Fruit fly (Drosophila melanogaster) whole organism, embryonic: Measurements from ENCODE around the gene CG15332.

ENCODE experiments used
- Asciz ChIP-seq: fragments of 200-800 bp; sonication (Bioruptor generic); optimal IDR thresholded peaks from 2 replicates; lab custom pipeline; 2017; ENCODE audit warnings: missing biosample characterization, mild to moderate bottlenecking, missing genetic modification characterization, missing genetic modification reagents
- B-H1 ChIP-seq: fragments of 200-800 bp; sonication (Bioruptor generic); IDR thresholded peaks from 3 replicates; pipeline ENCODE4 v1.3.6; 2022; ENCODE audit warnings: missing biosample characterization, missing genetic modification characterization
- Blimp-1 ChIP-seq: fragments of 200-800 bp; sonication (Bioruptor generic); optimal IDR thresholded peaks from 3 replicates; lab custom pipeline; 2018; ENCODE audit warnings: missing biosample characterization, missing genetic modification characterization, mild to moderate bottlenecking, moderate library complexity, missing genetic modification reagents
- CG1233 ChIP-seq: fragments of 200-800 bp; sonication (Bioruptor generic); optimal IDR thresholded peaks from 4 replicates; lab custom pipeline; 2018; ENCODE audit warnings: missing biosample characterization, mild to moderate bottlenecking, missing genetic modification characterization
- CG12744 ChIP-seq: fragments of 200-800 bp; sonication (Bioruptor generic); optimal IDR thresholded peaks from 2 replicates; lab custom pipeline; 2016; ENCODE audit warnings: missing biosample characterization, missing genetic modification characterization
- CG13296 ChIP-seq: fragments of 200-800 bp; sonication (Bioruptor generic); optimal IDR thresholded peaks from 3 replicates; lab custom pipeline; 2018; ENCODE audit warnings: missing biosample characterization, mild to moderate bottlenecking, missing genetic modification characterization
- CG14441 ChIP-seq: fragments of 200-800 bp; sonication (Bioruptor generic); IDR thresholded peaks from 2 replicates; pipeline ENCODE4 v1.3.6; 2022; ENCODE audit warnings: missing biosample characterization, missing genetic modification characterization
- CG15011 ChIP-seq: fragments of 200-800 bp; sonication (Bioruptor generic); optimal IDR thresholded peaks from 3 replicates; lab custom pipeline; 2018; ENCODE audit warnings: missing biosample characterization, mild to moderate bottlenecking, missing genetic modification characterization
- CG18476 ChIP-seq: fragments of 200-800 bp; sonication (Bioruptor generic); optimal IDR thresholded peaks from 2 replicates; lab custom pipeline; 2016; ENCODE audit warnings: missing biosample characterization, mild to moderate bottlenecking, missing genetic modification characterization
- CG18619 ChIP-seq: fragments of 200-800 bp; sonication (Bioruptor generic); optimal IDR thresholded peaks from 3 replicates; lab custom pipeline; 2017; ENCODE audit warnings: missing biosample characterization, mild to moderate bottlenecking, missing genetic modification characterization
- CG31365 ChIP-seq: fragments of 200-800 bp; sonication (Bioruptor generic); optimal IDR thresholded peaks from 2 replicates; lab custom pipeline; 2018; ENCODE audit warnings: missing biosample characterization, mild to moderate bottlenecking, missing genetic modification characterization
- CG33213 ChIP-seq: fragments of 200-800 bp; sonication (Bioruptor generic); optimal IDR thresholded peaks from 3 replicates; lab custom pipeline; 2016; ENCODE audit warnings: missing biosample characterization, missing genetic modification characterization
- CG34422 ChIP-seq: fragments of 200-800 bp; sonication (Bioruptor generic); IDR thresholded peaks from 3 replicates; pipeline ENCODE4 v1.3.6; 2022; ENCODE audit warnings: missing biosample characterization, missing genetic modification characterization
- CG4282 ChIP-seq: fragments of 200-800 bp; sonication (Bioruptor generic); optimal IDR thresholded peaks from 2 replicates; lab custom pipeline; 2016; ENCODE audit warnings: missing biosample characterization, missing genetic modification characterization
- CG43689 ChIP-seq: fragments of 200-800 bp; sonication (Bioruptor generic); IDR thresholded peaks from 2 replicates; pipeline ENCODE4 v1.3.6; 2022; ENCODE audit warnings: missing biosample characterization, missing genetic modification characterization
- CG7372 ChIP-seq: fragments of 200-800 bp; sonication (Bioruptor generic); IDR thresholded peaks from 2 replicates; pipeline ENCODE4 v1.3.6; 2022; ENCODE audit warnings: missing biosample characterization, missing genetic modification characterization
- CG7745 ChIP-seq: fragments of 200-800 bp; sonication (Bioruptor generic); optimal IDR thresholded peaks from 2 replicates; lab custom pipeline; 2018; ENCODE audit warnings: missing biosample characterization, mild to moderate bottlenecking, missing genetic modification characterization, moderate library complexity
- CG9437 ChIP-seq: fragments of 200-800 bp; sonication (Bioruptor generic); optimal IDR thresholded peaks from 2 replicates; lab custom pipeline; 2018; ENCODE audit warnings: missing biosample characterization, mild to moderate bottlenecking, missing genetic modification characterization
- CG9727 ChIP-seq: fragments of 200-800 bp; sonication (Bioruptor generic); optimal IDR thresholded peaks from 3 replicates; lab custom pipeline; 2017; ENCODE audit warnings: missing biosample characterization, mild to moderate bottlenecking, missing genetic modification characterization
- CG9817 ChIP-seq: fragments of 200-800 bp; sonication (Bioruptor generic); optimal IDR thresholded peaks from 2 replicates; lab custom pipeline; 2018; ENCODE audit warnings: missing biosample characterization, mild to moderate bottlenecking, missing genetic modification characterization, moderate library complexity
- Dfd ChIP-seq, 2 experiments: fragments of >200 bp; optimal IDR thresholded peaks; 2 replicates each; lab custom pipeline; 2017; ENCODE audit warnings: missing biosample characterization in 2 of 2, missing genetic modification characterization in 2 of 2
- Hr3 ChIP-seq: fragments of 200-800 bp; sonication (Bioruptor generic); optimal IDR thresholded peaks from 3 replicates; lab custom pipeline; 2016; ENCODE audit warnings: missing biosample characterization, missing genetic modification characterization
- Ravus ChIP-seq: fragments of 200-800 bp; sonication (Bioruptor generic); IDR thresholded peaks from 2 replicates; pipeline ENCODE4 v1.3.6; 2022; ENCODE audit warnings: missing biosample characterization, missing genetic modification characterization
- Scr ChIP-seq: fragments of 200-800 bp; sonication (Bioruptor generic); IDR thresholded peaks from 2 replicates; pipeline ENCODE4 v1.3.6; 2022; ENCODE audit warnings: missing biosample characterization, missing genetic modification characterization; ENCODE audit not compliant: partially characterized antibody
- Tbp ChIP-seq: fragments of >200 bp; optimal IDR thresholded peaks from 2 replicates; lab custom pipeline; 2018; ENCODE audit warnings: missing biosample characterization, missing genetic modification characterization
- cato ChIP-seq: fragments of 200-800 bp; sonication (Bioruptor generic); optimal IDR thresholded peaks from 2 replicates; lab custom pipeline; 2016; ENCODE audit warnings: missing biosample characterization, missing genetic modification characterization, borderline replicate concordance
- chif ChIP-seq, 2 experiments: fragments of 200-800 bp; sonication (Bioruptor generic); optimal IDR thresholded peaks; 3 replicates each; lab custom pipeline; 2016; ENCODE audit warnings: missing biosample characterization in 2 of 2, missing genetic modification characterization in 2 of 2
- chm ChIP-seq: fragments of 200-800 bp; sonication (Bioruptor generic); IDR thresholded peaks from 2 replicates; pipeline ENCODE4 v1.3.6; 2022; ENCODE audit warnings: missing biosample characterization, missing genetic modification characterization
- crol ChIP-seq: fragments of 200-800 bp; sonication (Bioruptor generic); IDR thresholded peaks from 2 replicates; pipeline ENCODE4 v1.3.6; 2022; ENCODE audit warnings: missing biosample characterization, missing genetic modification characterization
- da ChIP-seq: fragments of 200-800 bp; sonication (Bioruptor generic); optimal IDR thresholded peaks from 2 replicates; lab custom pipeline; 2016; ENCODE audit warnings: missing biosample characterization, missing genetic modification characterization
- dmrt11E ChIP-seq: fragments of 200-800 bp; sonication (Bioruptor generic); optimal IDR thresholded peaks from 3 replicates; lab custom pipeline; 2018; ENCODE audit warnings: missing biosample characterization, mild to moderate bottlenecking, missing genetic modification characterization, moderate library complexity
- en ChIP-seq: fragments of 200-800 bp; sonication (Bioruptor generic); optimal IDR thresholded peaks from 2 replicates; lab custom pipeline; 2016; ENCODE audit warnings: missing biosample characterization, missing genetic modification characterization
- gem ChIP-seq: fragments of 200-800 bp; sonication (Bioruptor generic); optimal IDR thresholded peaks from 2 replicates; lab custom pipeline; 2019; ENCODE audit warnings: missing biosample characterization, mild to moderate bottlenecking, missing genetic modification characterization, moderate library complexity
- grau ChIP-seq: fragments of 200-800 bp; optimal IDR thresholded peaks from 3 replicates; lab custom pipeline; 2019; ENCODE audit warnings: missing biosample characterization, mild to moderate bottlenecking, missing genetic modification characterization, moderate library complexity
- her ChIP-seq: fragments of 200-800 bp; sonication (Bioruptor generic); optimal IDR thresholded peaks from 2 replicates; lab custom pipeline; 2016; ENCODE audit warnings: missing biosample characterization, missing genetic modification characterization
- inv ChIP-seq: fragments of 200-800 bp; sonication (Bioruptor generic); IDR thresholded peaks from 2 replicates; pipeline ENCODE4 v1.3.6; 2022; ENCODE audit warnings: missing biosample characterization, missing genetic modification characterization; ENCODE audit not compliant: partially characterized antibody
- ken ChIP-seq: fragments of 200-800 bp; sonication (Bioruptor generic); IDR thresholded peaks from 3 replicates; pipeline ENCODE4 v1.3.6; 2022; ENCODE audit warnings: missing biosample characterization, missing genetic modification characterization
- klu ChIP-seq: fragments of 200-800 bp; sonication (Bioruptor generic); IDR thresholded peaks from 2 replicates; pipeline ENCODE4 v1.3.6; 2022; ENCODE audit warnings: missing biosample characterization, missing genetic modification characterization
- lab ChIP-seq: fragments of 200-800 bp; sonication (Bioruptor generic); optimal IDR thresholded peaks from 3 replicates; lab custom pipeline; 2017; ENCODE audit warnings: missing biosample characterization, missing genetic modification characterization, mild to moderate bottlenecking, moderate library complexity, missing genetic modification reagents
- mirr ChIP-seq: fragments of 200-800 bp; sonication (Bioruptor generic); optimal IDR thresholded peaks from 3 replicates; lab custom pipeline; 2018; ENCODE audit warnings: missing biosample characterization, mild to moderate bottlenecking, missing genetic modification characterization
- onecut ChIP-seq: fragments of 200-800 bp; sonication (Bioruptor generic); IDR thresholded peaks from 2 replicates; pipeline ENCODE4 v1.3.6; 2022; ENCODE audit warnings: missing biosample characterization, missing genetic modification characterization
- sima ChIP-seq: fragments of 200-800 bp; sonication (Bioruptor generic); optimal IDR thresholded peaks from 2 replicates; lab custom pipeline; 2016; ENCODE audit warnings: missing biosample characterization, missing genetic modification characterization
- slp2 ChIP-seq: fragments of 200-800 bp; sonication (Bioruptor generic); optimal IDR thresholded peaks from 2 replicates; lab custom pipeline; 2016; ENCODE audit warnings: missing biosample characterization, missing genetic modification characterization
- sna ChIP-seq: fragments of 200-800 bp; sonication (Bioruptor generic); IDR thresholded peaks from 2 replicates; pipeline ENCODE4 v1.3.6; 2022; ENCODE audit warnings: missing biosample characterization, missing genetic modification characterization; ENCODE audit not compliant: partially characterized antibody
- sqz ChIP-seq: fragments of 200-800 bp; sonication (Bioruptor generic); optimal IDR thresholded peaks from 3 replicates; lab custom pipeline; 2018; ENCODE audit warnings: missing biosample characterization, mild to moderate bottlenecking, missing genetic modification characterization
- stc ChIP-seq: fragments of 200-800 bp; sonication (Bioruptor generic); IDR thresholded peaks from 2 replicates; pipeline ENCODE4 v1.3.6; 2022; ENCODE audit warnings: missing biosample characterization, missing genetic modification characterization
- tll ChIP-seq, 2 experiments: fragments of 200-800 bp in 1 of 2; fragments of >200 bp in 1 of 2; sonication (Bioruptor generic) in 1 of 2; optimal IDR thresholded peaks; 2 replicates each; lab custom pipeline; 2017 to 2019; ENCODE audit warnings: missing biosample characterization in 2 of 2, missing genetic modification characterization in 2 of 2, mild to moderate bottlenecking in 1 of 2, moderate library complexity in 1 of 2
- vnd ChIP-seq: fragments of 200-800 bp; sonication (Bioruptor generic); IDR thresholded peaks from 3 replicates; pipeline ENCODE4 v1.3.6; 2022; ENCODE audit warnings: missing biosample characterization, missing genetic modification characterization; ENCODE audit not compliant: partially characterized antibody
- vvl ChIP-seq: fragments of 200-800 bp; sonication (Bioruptor generic); IDR thresholded peaks from 2 replicates; pipeline ENCODE4 v1.3.6; 2022; ENCODE audit warnings: missing biosample characterization, missing genetic modification characterization
- zfh1 ChIP-seq: fragments of 200-800 bp; sonication (Bioruptor generic); IDR thresholded peaks from 3 replicates; pipeline ENCODE4 v1.3.6; 2022; ENCODE audit warnings: missing biosample characterization, missing genetic modification characterization

Gene CG15332

dm6 chrX:7972363-7972942 lies 16.7 kb upstream of the CG15332 start (continued):
- TF ChIP-seq tll (GFP tag; optimal IDR thresholded peaks at IDR 0.05; lab: Kevin White, UChicago) = no peak
- peak; percentile 21 for TF ChIP-seq CG12744 (GFP tag; lab: Kevin White, UChicago)
- TF ChIP-seq Asciz (GFP tag; lab: Kevin White, UChicago) = peak; percentile 87
- no peak for TF ChIP-seq CG4282 (GFP tag; lab: Kevin White, UChicago)
- peak; percentile 80 for TF ChIP-seq CG1233
- peak; percentile 55 for TF ChIP-seq klu (GFP tag; lab: Robert Waterston, UW)
- TF ChIP-seq Tbp (GFP tag; lab: Kevin White, UChicago) = no peak
- TF ChIP-seq ken (GFP tag; lab: Robert Waterston, UW) = peak; percentile 94
- TF ChIP-seq CG7745 (tag; lab: Kevin White, UChicago) = no peak
- peak; percentile 94 for TF ChIP-seq zfh1 (GFP tag; lab: Robert Waterston, UW)
- TF ChIP-seq inv (GFP tag; lab: Robert Waterston, UW) = no peak
- TF ChIP-seq da (GFP tag; lab: Kevin White, UChicago) = no peak
- peak; percentile 62 for TF ChIP-seq CG33213
- peak; percentile 85 for TF ChIP-seq B-H1 (GFP tag; lab: Robert Waterston, UW)
- peak; percentile 94 for TF ChIP-seq lab (GFP tag; lab: Kevin White, UChicago)
- peak; percentile 74 for TF ChIP-seq CG9817 (tag; lab: Kevin White, UChicago)
- peak; percentile 72 for TF ChIP-seq cato
- peak; percentile 22 for TF ChIP-seq en (GFP tag; lab: Kevin White, UChicago)
- peak; percentile 74 for TF ChIP-seq CG7372 (GFP tag; lab: Robert Waterston, UW)
- TF ChIP-seq chm = peak; percentile 90
- peak; percentile 91 for TF ChIP-seq dmrt11E (tag; lab: Kevin White, UChicago)
- TF ChIP-seq gem (tag; lab: Kevin White, UChicago) = peak; percentile 93
- peak; percentile 90 for TF ChIP-seq Blimp-1
- peak; percentile 87 for TF ChIP-seq onecut (GFP tag; lab: Robert Waterston, UW)
- peak; percentile 53 for TF ChIP-seq slp2 (GFP tag; lab: Kevin White, UChicago)
- TF ChIP-seq CG18476 (GFP tag; lab: Kevin White, UChicago) = peak; percentile 81
- TF ChIP-seq sna (GFP tag; lab: Robert Waterston, UW) = no peak
- TF ChIP-seq grau (tag; lab: Kevin White, UChicago) = peak; percentile 78
- peak; percentile 82 for TF ChIP-seq CG43689 (GFP tag; lab: Robert Waterston, UW)
- no peak for TF ChIP-seq Dfd (GFP tag; optimal IDR thresholded peaks at IDR 0.05; lab: Kevin White, UChicago)
- no peak for TF ChIP-seq vnd (GFP tag; lab: Robert Waterston, UW)
- peak; percentile 89 for TF ChIP-seq stc
- TF ChIP-seq CG31365 (tag; lab: Kevin White, UChicago) = peak; percentile 58
- no peak for TF ChIP-seq Scr
- TF ChIP-seq CG15011 = peak; percentile 74
- TF ChIP-seq CG18619 (GFP tag; lab: Kevin White, UChicago) = peak; percentile 82
- TF ChIP-seq Hr3 (GFP tag; lab: Kevin White, UChicago) = peak; percentile 79
- TF ChIP-seq sima (GFP tag; lab: Kevin White, UChicago) = peak; percentile 13
- TF ChIP-seq Ravus = peak; percentile 38
- peak; percentile 91 for TF ChIP-seq CG34422 (GFP tag; lab: Robert Waterston, UW)
- no peak for TF ChIP-seq mirr
- TF ChIP-seq her = peak; percentile 12
- TF ChIP-seq crol = peak; percentile 95
- TF ChIP-seq sqz (GFP tag; lab: Kevin White, UChicago) = peak; percentile 84
- TF ChIP-seq CG9727 (GFP tag; lab: Kevin White, UChicago) = peak; percentile 86
- TF ChIP-seq CG9437 (GFP tag; lab: Kevin White, UChicago) = peak; percentile 75
- TF ChIP-seq CG13296 (GFP tag; lab: Kevin White, UChicago) = peak; percentile 78
- TF ChIP-seq vvl (GFP tag; lab: Robert Waterston, UW) = peak; percentile 95
- peak; percentile 85 for TF ChIP-seq CG14441 (GFP tag; lab: Robert Waterston, UW)
- TF ChIP-seq chif (GFP tag; optimal IDR thresholded peaks at IDR 0.05; lab: Kevin White, UChicago) = peak; percentile 73 to 74
